Worm (Caenorhabditis elegans) whole organism, young adult: Measurements from ENCODE around the gene T19H12.3.

Experiments used
- B0336.3 ChIP-seq: fragments of 200-800 bp; sonication (Bioruptor generic); IDR thresholded peaks from 2 replicates; pipeline ENCODE4 v1.3.6; 2022; ENCODE audit warnings: missing genetic modification characterization, missing compliant biosample characterization
- C17E4.6 ChIP-seq: fragments of 200-800 bp; sonication (Bioruptor generic); IDR thresholded peaks from 2 replicates; pipeline ENCODE4 v1.3.6; 2022; ENCODE audit warnings: missing genetic modification reagents, missing genetic modification characterization, missing compliant biosample characterization
- F37B4.10 ChIP-seq: fragments of 200-800 bp; sonication (Bioruptor generic); IDR thresholded peaks from 2 replicates; pipeline ENCODE4 v1.3.6; 2022; ENCODE audit warnings: missing genetic modification characterization, missing compliant biosample characterization
- F49E8.2 ChIP-seq: sonication (generic microtip); optimal IDR thresholded peaks from 3 replicates; lab custom pipeline; 2017; ENCODE audit warnings: missing genetic modification characterization, mild to moderate bottlenecking, missing compliant biosample characterization, antibody characterized with exemption, moderate library complexity; ENCODE audit not compliant: insufficient read depth
- K11D2.4 ChIP-seq: fragments of 200-800 bp; sonication (Bioruptor generic); IDR thresholded peaks from 2 replicates; pipeline ENCODE4 v1.3.6; 2022; ENCODE audit warnings: missing genetic modification reagents, missing genetic modification characterization, missing compliant biosample characterization
- K12H6.12 ChIP-seq: fragments of 200-800 bp; sonication (Bioruptor generic); optimal IDR thresholded peaks from 2 replicates; lab custom pipeline; 2018; ENCODE audit warnings: mild to moderate bottlenecking, missing genetic modification characterization, missing compliant biosample characterization
- Y53G8AR.9 ChIP-seq: fragments of 200-800 bp; sonication (Bioruptor generic); conservative IDR thresholded peaks from 2 replicates; pipeline ENCODE4 v1.3.6; 2022; ENCODE audit warnings: missing genetic modification reagents, missing genetic modification characterization, missing compliant biosample characterization
- akir-1 ChIP-seq: fragments of 200-800 bp; sonication (Bioruptor generic); optimal IDR thresholded peaks from 2 replicates; lab custom pipeline; 2018; ENCODE audit warnings: mild to moderate bottlenecking, missing genetic modification characterization, moderate library complexity, missing compliant biosample characterization
- aptf-2 ChIP-seq: fragments of 200-800 bp; sonication (Bioruptor generic); conservative IDR thresholded peaks from 2 replicates; pipeline ENCODE4 v1.3.6; 2022; ENCODE audit warnings: missing genetic modification reagents, missing genetic modification characterization, missing compliant biosample characterization
- athp-1 ChIP-seq: sonication (generic microtip); optimal IDR thresholded peaks from 2 replicates; lab custom pipeline; 2017; ENCODE audit warnings: mild to moderate bottlenecking, missing genetic modification characterization, missing compliant biosample characterization
- attf-3 ChIP-seq: fragments of 200-800 bp; sonication (Bioruptor generic); conservative IDR thresholded peaks from 2 replicates; pipeline ENCODE4 v1.3.6; 2022; ENCODE audit warnings: missing genetic modification reagents, missing genetic modification characterization, missing compliant biosample characterization
- attf-6 ChIP-seq: fragments of 200-800 bp; sonication (Bioruptor generic); IDR thresholded peaks from 2 replicates; pipeline ENCODE4 v1.3.6; 2022; ENCODE audit warnings: missing genetic modification reagents, missing genetic modification characterization, missing compliant biosample characterization
- cebp-1 ChIP-seq, 2 experiments: fragments of 200-800 bp in 1 of 2; sonication (Bioruptor generic) in 1 of 2; sonication (generic microtip) in 1 of 2; IDR thresholded peaks in 1 of 2; optimal IDR thresholded peaks in 1 of 2; 2 replicates each; pipeline versions ENCODE4 v1.3.6 to Lab custom; 2017 to 2022; ENCODE audit warnings: missing compliant biosample characterization in 2 of 2, missing genetic modification characterization in 2 of 2, mild to moderate bottlenecking in 1 of 2, missing genetic modification reagents in 1 of 2, moderate library complexity in 1 of 2
- ceh-100 ChIP-seq: fragments of 200-800 bp; sonication (Bioruptor generic); IDR thresholded peaks from 2 replicates; pipeline ENCODE4 v1.3.6; 2022; ENCODE audit warnings: missing genetic modification reagents, missing genetic modification characterization, missing compliant biosample characterization
- ceh-79 ChIP-seq: sonication (generic microtip); optimal IDR thresholded peaks from 2 replicates; lab custom pipeline; 2017; ENCODE audit warnings: mild to moderate bottlenecking, missing genetic modification characterization, missing compliant biosample characterization
- ceh-91 ChIP-seq: fragments of 200-800 bp; sonication (Bioruptor generic); IDR thresholded peaks from 2 replicates; pipeline ENCODE4 v1.3.6; 2022; ENCODE audit warnings: missing genetic modification reagents, missing genetic modification characterization, missing compliant biosample characterization
- dox-1 ChIP-seq: fragments of 200-800 bp; sonication (Bioruptor generic); IDR thresholded peaks from 2 replicates; pipeline ENCODE4 v1.3.6; 2022; ENCODE audit warnings: missing genetic modification reagents, missing genetic modification characterization, missing compliant biosample characterization
- ekl-4 ChIP-seq: fragments of 200-800 bp; sonication (Bioruptor generic); IDR thresholded peaks from 2 replicates; pipeline ENCODE4 v1.3.6; 2022; ENCODE audit warnings: missing genetic modification reagents, missing genetic modification characterization, missing compliant biosample characterization
- him-1 ChIP-seq: sonication (generic microtip); optimal IDR thresholded peaks from 2 replicates; lab custom pipeline; 2016; ENCODE audit warnings: missing genotype, missing genetic modification reagents, missing genetic modification characterization, missing compliant biosample characterization
- hlh-26 ChIP-seq: fragments of 200-800 bp; sonication (Bioruptor generic); conservative IDR thresholded peaks from 2 replicates; pipeline ENCODE4 v1.3.6; 2022; ENCODE audit warnings: missing genetic modification reagents, missing genetic modification characterization, missing compliant biosample characterization
- hmg-20 ChIP-seq: fragments of 200-800 bp; sonication (Bioruptor generic); IDR thresholded peaks from 2 replicates; pipeline ENCODE4 v1.3.6; 2022; ENCODE audit warnings: missing genetic modification reagents, missing genetic modification characterization, missing compliant biosample characterization
- hsf-1 ChIP-seq: fragments of 200-800 bp; sonication (Bioruptor generic); IDR thresholded peaks from 2 replicates; pipeline ENCODE4 v1.3.6; 2022; ENCODE audit warnings: missing genetic modification reagents, missing genetic modification characterization, missing compliant biosample characterization
- let-607 ChIP-seq, 2 experiments: fragments of 200-800 bp in 1 of 2; sonication (Bioruptor generic) in 1 of 2; sonication (generic microtip) in 1 of 2; optimal IDR thresholded peaks; 2 replicates each; lab custom pipeline; 2016 to 2018; ENCODE audit warnings: mild to moderate bottlenecking in 2 of 2, missing compliant biosample characterization in 2 of 2, missing genetic modification characterization in 2 of 2, moderate library complexity in 2 of 2, missing genotype in 1 of 2
- lin-26 ChIP-seq: fragments of 200-800 bp; sonication (Bioruptor generic); IDR thresholded peaks from 2 replicates; pipeline ENCODE4 v1.3.6; 2022; ENCODE audit warnings: missing genetic modification reagents, missing genetic modification characterization, missing compliant biosample characterization
- lin-40 ChIP-seq: sonication (generic microtip); optimal IDR thresholded peaks from 2 replicates; lab custom pipeline; 2016; ENCODE audit warnings: missing genetic modification characterization, mild to moderate bottlenecking, missing compliant biosample characterization, missing genotype, missing genetic modification reagents
- madf-10 ChIP-seq: sonication (generic microtip); optimal IDR thresholded peaks from 2 replicates; lab custom pipeline; 2016; ENCODE audit warnings: mild to moderate bottlenecking, missing genetic modification characterization, missing compliant biosample characterization
- mes-4 ChIP-seq: sonication (generic microtip); optimal IDR thresholded peaks from 2 replicates; lab custom pipeline; 2016; ENCODE audit warnings: missing genotype, missing genetic modification characterization, missing compliant biosample characterization
- nfya-1 ChIP-seq: sonication (generic microtip); optimal IDR thresholded peaks from 2 replicates; lab custom pipeline; 2017; ENCODE audit warnings: antibody characterized with exemption, missing compliant biosample characterization, missing genetic modification characterization, borderline replicate concordance; ENCODE audit not compliant: insufficient read depth
- nfya-2 ChIP-seq: fragments of 200-800 bp; sonication (Bioruptor generic); IDR thresholded peaks from 2 replicates; pipeline ENCODE4 v1.3.6; 2022; ENCODE audit warnings: missing genetic modification reagents, missing genetic modification characterization, missing compliant biosample characterization
- nhr-120 ChIP-seq: fragments of 200-800 bp; sonication (Bioruptor generic); IDR thresholded peaks from 2 replicates; pipeline ENCODE4 v1.3.6; 2022; ENCODE audit warnings: missing genetic modification characterization, missing compliant biosample characterization
- nhr-27 ChIP-seq: fragments of 200-800 bp; sonication (Bioruptor generic); optimal IDR thresholded peaks from 2 replicates; lab custom pipeline; 2018; ENCODE audit warnings: mild to moderate bottlenecking, missing genetic modification characterization, moderate library complexity, missing compliant biosample characterization
- nhr-80 ChIP-seq: sonication (generic microtip); optimal IDR thresholded peaks from 2 replicates; lab custom pipeline; 2016; ENCODE audit warnings: missing genetic modification characterization, missing compliant biosample characterization
- rcor-1 ChIP-seq: fragments of 200-800 bp; sonication (Bioruptor generic); IDR thresholded peaks from 2 replicates; pipeline ENCODE4 v1.3.6; 2022; ENCODE audit warnings: missing genetic modification reagents, missing genetic modification characterization, missing compliant biosample characterization
- sdz-38 ChIP-seq: sonication (generic microtip); optimal IDR thresholded peaks from 2 replicates; lab custom pipeline; 2016; ENCODE audit warnings: missing genotype, missing genetic modification characterization, missing compliant biosample characterization
- snpc-1.1 ChIP-seq: sonication (generic microtip); optimal IDR thresholded peaks from 2 replicates; lab custom pipeline; 2017; ENCODE audit warnings: missing genetic modification characterization, mild to moderate bottlenecking, missing compliant biosample characterization, antibody characterized with exemption, moderate library complexity, missing genotype, missing genetic modification reagents; ENCODE audit not compliant: insufficient read depth
- snpc-4 ChIP-seq, 5 experiments: fragments of 150-350 bp in 1 of 5; sonication (generic microtip) in 4 of 5; optimal IDR thresholded peaks; 2 replicates each; lab custom pipeline; 2014 to 2018; ENCODE audit warnings: missing genetic modification characterization in 5 of 5, missing biosample characterization in 3 of 5, antibody characterized with exemption in 2 of 5, mild to moderate bottlenecking in 2 of 5, missing compliant biosample characterization in 2 of 5, missing genotype in 2 of 5, moderate library complexity in 2 of 5, missing genetic modification reagents in 1 of 5
- tbp1 ChIP-seq: fragments of 200-800 bp; sonication (Bioruptor generic); optimal IDR thresholded peaks from 2 replicates; lab custom pipeline; 2018; ENCODE audit warnings: mild to moderate bottlenecking, missing genetic modification characterization, missing compliant biosample characterization
- unc-130 ChIP-seq: sonication (generic microtip); optimal IDR thresholded peaks from 2 replicates; lab custom pipeline; 2016; ENCODE audit warnings: missing genetic modification reagents, missing genetic modification characterization, missing compliant biosample characterization
- unc-62 ChIP-seq: fragments of 150-350 bp; optimal IDR thresholded peaks from 2 replicates; lab custom pipeline; 2014; ENCODE audit warnings: missing biosample characterization, missing genetic modification reagents, missing genetic modification characterization
- zfh-2 ChIP-seq: fragments of 200-800 bp; sonication (Bioruptor generic); conservative IDR thresholded peaks from 2 replicates; pipeline ENCODE4 v1.3.6; 2022; ENCODE audit warnings: missing genetic modification reagents, missing genetic modification characterization, missing compliant biosample characterization
- ztf-18 ChIP-seq: sonication (generic microtip); optimal IDR thresholded peaks from 2 replicates; lab custom pipeline; 2016; ENCODE audit warnings: missing genotype, mild to moderate bottlenecking, missing genetic modification characterization, missing compliant biosample characterization
- ztf-22 ChIP-seq: fragments of 200-800 bp; sonication (Bioruptor generic); optimal IDR thresholded peaks from 2 replicates; lab custom pipeline; 2018; ENCODE audit warnings: mild to moderate bottlenecking, missing genetic modification characterization, moderate library complexity, missing compliant biosample characterization

T19H12.3 gene

ce11 chrV:4881377-4881776 is 4.1 kb upstream of the T19H12.3 start, which contains the start of gene str-32 (continued):
- TF ChIP-seq lin-26 (GFP tag; lab: Robert Waterston, UW) (no peak), nfya-1 (tag; lab: Kevin White, UChicago) (no peak), lin-40 (tag; lab: Kevin White, UChicago) (no peak), hlh-26 (GFP tag; lab: Robert Waterston, UW) (no peak), unc-62 (no peak), K11D2.4 (GFP tag; lab: Robert Waterston, UW) (no peak)
- TF ChIP-seq, all 124 proteins: peak for 0

ce11 chrV:4884490-4884889 is 982 bp upstream of the T19H12.3 start, which contains the start of gene T19H12.12:
Gene T19H12.12 (plus strand): TSS chrV:4884790.
- TF ChIP-seq mes-4 (no peak), F49E8.2 (no peak), ztf-22 (GFP tag; lab: Kevin White, UChicago) (no peak), Y53G8AR.9 (GFP tag; lab: Robert Waterston, UW) (no peak), nhr-27 (tag; lab: Kevin White, UChicago) (no peak), let-607 (tag; optimal IDR thresholded peaks at IDR 0.05; lab: Kevin White, UChicago) (no peak), F37B4.10 (GFP tag; lab: Robert Waterston, UW) (no peak), C17E4.6 (GFP tag; lab: Robert Waterston, UW) (no peak), nhr-120 (no peak), ekl-4 (GFP tag; lab: Robert Waterston, UW) (no peak), akir-1 (no peak), snpc-1.1 (tag; lab: Kevin White, UChicago) (no peak), ceh-79 (no peak), hmg-20 (GFP tag; lab: Robert Waterston, UW) (no peak), cebp-1 (GFP tag; IDR thresholded peaks at IDR 0.05; lab: Robert Waterston, UW) (no peak), cebp-1 (tag; optimal IDR thresholded peaks at IDR 0.05; lab: Kevin White, UChicago) (no peak)

DNA sequence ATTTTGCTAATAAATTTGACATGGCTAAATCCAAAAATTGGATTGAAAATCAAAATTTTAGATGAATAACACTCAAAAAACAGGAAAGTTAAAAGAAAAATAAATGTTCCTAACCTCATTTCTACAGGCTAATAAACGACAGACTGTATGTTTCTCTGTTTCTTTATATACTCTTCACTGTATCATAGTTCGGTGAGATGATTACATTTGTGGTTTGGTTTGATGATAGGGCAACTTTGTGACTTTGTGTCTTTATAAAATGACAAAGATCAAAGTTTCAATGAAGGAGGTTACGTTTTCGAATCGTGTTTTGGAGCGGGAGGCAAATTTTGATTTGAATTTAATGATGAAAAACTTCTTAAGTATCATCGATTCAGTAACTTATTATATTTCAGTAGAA is 4.0 kb downstream of the T19H12.3 start, which contains the start of gene ugt-12:
ugt-12 (minus strand) TSS at position 153 of the 400 bp plus-strand sequence.
- no peak for TF ChIP-seq ztf-18 (tag; lab: Kevin White, UChicago)
- peak; percentile 71 for TF ChIP-seq nhr-80 (tag; lab: Kevin White, UChicago)

- TF ChIP-seq zfh-2 (GFP tag; lab: Robert Waterston, UW): no peak
- no peak for TF ChIP-seq nfya-2 (GFP tag; lab: Robert Waterston, UW)
- peak; percentile 38; the same call in 1 of the 2 replicates for TF ChIP-seq ceh-100 (GFP tag; lab: Robert Waterston, UW)
- peak; percentile 29 for TF ChIP-seq ztf-18 (tag; lab: Kevin White, UChicago)
- peak; percentile 66 for TF ChIP-seq aptf-2 (GFP tag; lab: Robert Waterston, UW)
- TF ChIP-seq dox-1: peak; percentile 95
- no peak for TF ChIP-seq madf-10
- TF ChIP-seq hsf-1 (GFP tag; lab: Robert Waterston, UW): peak; percentile 89
- TF ChIP-seq B0336.3 (GFP tag; lab: Robert Waterston, UW): peak; percentile 63; the same call in 1 of the 2 replicates
- TF ChIP-seq attf-3 (GFP tag; lab: Robert Waterston, UW): peak; percentile 67
- no peak for TF ChIP-seq K12H6.12 (tag; lab: Kevin White, UChicago)
- TF ChIP-seq unc-130 (GFP tag; lab: Kevin White, UChicago): peak; percentile 83
- TF ChIP-seq him-1 (tag; lab: Kevin White, UChicago): peak; percentile 80
- TF ChIP-seq sdz-38 (tag; lab: Kevin White, UChicago): no peak
- TF ChIP-seq nhr-120: no peak
- TF ChIP-seq ceh-91 (GFP tag; lab: Robert Waterston, UW): peak; percentile 99
- TF ChIP-seq tbp1: peak; percentile 66
- TF ChIP-seq snpc-4 (GFP tag; optimal IDR thresholded peaks at IDR 0.05; lab: Kevin White, UChicago): peak; percentile 58
- TF ChIP-seq snpc-4 (tag; optimal IDR thresholded peaks at IDR 0.05; lab: Kevin White, UChicago): peak in 3 of 4 experiments; percentile 32 to 70 (median 62)
- TF ChIP-seq rcor-1: peak; percentile 93
- TF ChIP-seq attf-6 (GFP tag; lab: Robert Waterston, UW): peak; percentile 41; the same call in 1 of the 2 replicates
- TF ChIP-seq C17E4.6 (GFP tag; lab: Robert Waterston, UW): peak; percentile 91
- TF ChIP-seq athp-1 (tag; lab: Kevin White, UChicago): peak; percentile 51
Measured at ce11 chrV:4889976-4890479, 4.6 kb downstream of the T19H12.3 start, which contains the start of gene T19H12.2. Gene T19H12.2 (plus strand): TSS chrV:4890429.
